Worm (Caenorhabditis elegans) whole organism, late embryonic: ENCODE data around the gene cyp-33B1.

Source experiments
- ceh-18 ChIP-seq: sonication (generic microtip); optimal IDR thresholded peaks from 2 replicates; lab custom pipeline; 2016; ENCODE audit warnings: missing genetic modification characterization, missing compliant biosample characterization
- ceh-24 ChIP-seq: sonication (generic microtip); optimal IDR thresholded peaks from 2 replicates; lab custom pipeline; 2016; ENCODE audit warnings: mild to moderate bottlenecking, missing genetic modification characterization, missing compliant biosample characterization
- dmd-4 ChIP-seq: sonication (generic microtip); optimal IDR thresholded peaks from 2 replicates; lab custom pipeline; 2016; ENCODE audit warnings: borderline replicate concordance, missing genetic modification characterization, missing compliant biosample characterization
- dve-1 ChIP-seq: sonication (generic microtip); optimal IDR thresholded peaks from 2 replicates; lab custom pipeline; 2017; ENCODE audit warnings: antibody characterized with exemption, mild to moderate bottlenecking, missing genetic modification characterization, missing compliant biosample characterization
- nhr-11 ChIP-seq: fragments of 150-350 bp; optimal IDR thresholded peaks from 2 replicates; lab custom pipeline; 2014; ENCODE audit warnings: missing biosample characterization, missing genetic modification characterization
- odd-2 ChIP-seq: sonication (generic microtip); optimal IDR thresholded peaks from 2 replicates; lab custom pipeline; 2017; ENCODE audit warnings: antibody characterized with exemption, mild to moderate bottlenecking, missing genetic modification characterization, missing compliant biosample characterization
- pax-1 ChIP-seq: fragments of 150-350 bp; optimal IDR thresholded peaks from 2 replicates; lab custom pipeline; 2014; ENCODE audit warnings: missing biosample characterization, missing genetic modification characterization
- pha-4 ChIP-seq: fragments of 150-350 bp; optimal IDR thresholded peaks from 2 replicates; lab custom pipeline; 2018; ENCODE audit warnings: missing biosample characterization, missing genetic modification reagents, missing genetic modification characterization
- sox-2 ChIP-seq: fragments of 200-800 bp; sonication (Bioruptor generic); IDR thresholded peaks from 2 replicates; pipeline ENCODE4 v1.3.6; 2022; ENCODE audit warnings: missing genetic modification reagents, missing genetic modification characterization, missing compliant biosample characterization
- tbx-2 ChIP-seq: sonication (generic microtip); optimal IDR thresholded peaks from 2 replicates; lab custom pipeline; 2016; ENCODE audit warnings: missing genetic modification characterization, missing compliant biosample characterization

ce11 chrV:9054771-9055170, 13.6 kb downstream of the cyp-33B1 start, which contains the start of gene swm-1:
- TF ChIP-seq pax-1 (tag; lab: Kevin White, UChicago) (no peak), ceh-24 (no peak), tbx-2 (no peak), ceh-18 (tag; lab: Kevin White, UChicago) (no peak), dmd-4 (tag; lab: Kevin White, UChicago) (no peak), odd-2 (tag; lab: Kevin White, UChicago) (no peak), pha-4 (tag; lab: Kevin White, UChicago) (no peak), dve-1 (tag; lab: Kevin White, UChicago) (no peak), sox-2 (GFP tag; lab: Robert Waterston, UW) (no peak), nhr-11 (no peak)
